Worm (Caenorhabditis elegans): Measurements from ENCODE around the gene C04G2.10.

C04G2.10 gene

DNA sequence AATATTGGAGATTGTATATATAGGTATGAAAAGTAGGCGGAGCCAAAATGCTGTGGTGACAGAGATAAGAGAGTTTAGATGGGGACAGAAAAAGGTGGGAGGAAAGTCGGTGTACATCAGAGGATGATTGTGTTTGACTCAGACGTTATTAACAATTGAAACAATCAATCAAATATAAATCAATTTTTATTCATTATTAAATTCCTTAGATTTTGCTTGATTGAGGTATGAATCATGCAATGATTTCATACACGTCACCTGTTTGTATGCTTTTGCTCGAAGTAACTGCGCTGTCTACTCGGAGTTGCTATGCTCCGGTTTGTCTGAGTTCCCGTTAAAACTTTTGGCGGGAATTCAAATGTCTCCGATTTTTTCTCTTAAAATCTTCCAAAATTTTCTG is at the start of gene C04G2.10:
TSS of gene C04G2.10 (plus strand) at position 301 of the 400 bp plus-strand sequence.
- TF ChIP-seq nhr-12 (tag; optimal IDR thresholded peaks at IDR 0.05): no peak
- TF ChIP-seq bed-3 (GFP tag; optimal IDR thresholded peaks at IDR 0.05): no peak
- no peak for TF ChIP-seq drap-1 (GFP tag; optimal IDR thresholded peaks at IDR 0.05)
- TF ChIP-seq sptf-1 (tag; optimal IDR thresholded peaks at IDR 0.05): no peak
- no peak for TF ChIP-seq ceh-43 (GFP tag; optimal IDR thresholded peaks at IDR 0.05)
- no peak for TF ChIP-seq ham-2 (GFP tag; optimal IDR thresholded peaks at IDR 0.05)

DNA sequence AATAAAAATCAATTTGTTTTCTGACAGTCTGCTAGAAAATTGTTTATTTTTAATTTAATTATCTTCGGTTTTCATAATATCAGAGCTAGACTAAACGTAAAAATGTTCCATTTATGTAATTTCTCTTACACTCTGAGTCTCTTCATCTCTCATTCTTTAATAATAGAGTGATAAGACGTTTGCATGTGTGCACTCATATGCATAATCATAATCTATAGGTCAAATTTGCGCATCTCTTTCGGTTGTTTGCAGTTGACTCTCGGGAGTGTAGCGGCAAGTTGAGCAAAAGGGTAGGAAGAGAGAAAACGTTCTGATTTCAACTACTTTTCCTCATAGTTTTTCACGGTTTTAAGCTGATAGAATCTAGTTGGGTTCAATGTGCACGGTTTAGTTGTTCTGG is 48.8 kb upstream of the C04G2.10 start:
- TF ChIP-seq ceh-83 (GFP tag; optimal IDR thresholded peaks at IDR 0.05): no peak
- no peak for TF ChIP-seq nhr-28 (tag; optimal IDR thresholded peaks at IDR 0.05)
- TF ChIP-seq lin-32 (GFP tag; optimal IDR thresholded peaks at IDR 0.05): no peak
- no peak for TF ChIP-seq cnd-1 (tag; optimal IDR thresholded peaks at IDR 0.05)

DNA sequence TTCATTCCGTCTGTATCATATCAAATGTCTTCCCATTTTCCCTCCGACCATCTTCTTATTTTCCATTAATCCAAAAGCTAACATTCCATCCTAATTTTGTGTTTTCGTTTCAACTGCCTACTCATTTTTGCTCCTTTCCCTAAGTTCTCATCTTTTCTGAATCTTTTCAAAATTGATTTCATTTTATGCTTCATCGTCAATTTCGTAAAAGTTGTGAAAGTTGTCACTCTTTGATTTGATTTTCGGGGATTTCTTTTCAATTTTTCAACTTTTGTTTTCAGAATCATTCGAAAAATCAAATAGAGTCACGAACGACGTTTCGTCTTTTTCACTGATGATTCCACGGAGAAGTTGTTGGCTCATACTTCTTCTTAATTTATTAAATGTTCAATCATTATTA is 47.7 kb upstream of the C04G2.10 start, which contains the start of gene cwn-2:
TSS of gene cwn-2 (plus strand) at position 276 of the 400 bp plus-strand sequence.
- TF ChIP-seq nhr-237 (tag; optimal IDR thresholded peaks at IDR 0.05): no peak
- no peak for TF ChIP-seq nhr-12 (tag; optimal IDR thresholded peaks at IDR 0.05)
- TF ChIP-seq zip-8 (tag; optimal IDR thresholded peaks at IDR 0.05): no peak
- TF ChIP-seq pha-4 (tag; optimal IDR thresholded peaks at IDR 0.05): no peak
- no peak for TF ChIP-seq cnd-1 (tag; optimal IDR thresholded peaks at IDR 0.05)
- TF ChIP-seq elt-3 (tag; optimal IDR thresholded peaks at IDR 0.05): no peak
- TF ChIP-seq ces-1 (GFP tag; optimal IDR thresholded peaks at IDR 0.05): no peak
- TF ChIP-seq ceh-83 (GFP tag; optimal IDR thresholded peaks at IDR 0.05): no peak
- no peak for TF ChIP-seq mls-2 (tag; optimal IDR thresholded peaks at IDR 0.05)
- no peak for TF ChIP-seq nhr-2 (tag; optimal IDR thresholded peaks at IDR 0.05)
- no peak for TF ChIP-seq lin-13 (tag; optimal IDR thresholded peaks at IDR 0.05)
- no peak for TF ChIP-seq tbx-8 (GFP tag; optimal IDR thresholded peaks at IDR 0.05)
- TF ChIP-seq bed-3 (GFP tag; optimal IDR thresholded peaks at IDR 0.05): no peak
- no peak for TF ChIP-seq sem-2 (GFP tag; optimal IDR thresholded peaks at IDR 0.05)
- TF ChIP-seq blmp-1 (tag; optimal IDR thresholded peaks at IDR 0.05): no peak

DNA sequence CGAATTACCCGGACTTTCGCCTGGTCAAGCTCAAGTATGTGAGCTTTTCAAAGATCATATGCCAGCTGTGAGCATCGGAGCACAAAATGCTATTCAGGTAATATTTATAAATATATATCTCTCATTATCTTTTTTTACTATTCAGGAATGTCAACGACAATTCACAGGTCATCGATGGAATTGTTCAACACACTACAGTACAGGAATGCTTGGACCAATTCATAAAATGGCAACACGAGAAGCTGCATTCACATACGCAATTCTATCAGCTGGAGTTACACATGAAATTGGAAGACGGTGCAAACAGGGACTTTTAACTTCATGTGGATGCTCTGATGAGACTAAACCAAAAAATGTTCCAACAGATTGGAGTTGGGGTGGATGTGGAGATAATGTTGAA is 47.0 kb upstream of the C04G2.10 start:
- TF ChIP-seq pha-4 (tag; optimal IDR thresholded peaks at IDR 0.05): no peak

DNA sequence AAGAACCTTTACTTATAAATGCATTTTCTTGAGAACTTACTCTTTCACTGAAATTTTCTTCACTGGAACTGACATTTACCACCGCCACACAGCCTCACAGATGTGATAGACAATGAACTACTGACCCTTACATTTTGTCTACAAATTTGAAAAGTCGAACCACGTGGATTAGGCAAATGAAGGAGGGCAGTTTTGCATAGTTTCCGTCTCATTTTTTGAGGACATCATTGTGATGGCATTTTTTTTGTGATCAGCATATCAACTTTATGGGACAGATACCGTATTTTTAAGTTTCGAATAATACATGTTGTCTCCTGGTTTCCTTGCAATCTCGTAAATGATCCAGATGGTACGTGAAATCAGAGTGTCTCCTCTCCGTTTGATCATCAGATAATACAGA is 42.7 kb upstream of the C04G2.10 start, which contains the start of gene W01B6.3:
TSS of gene W01B6.3 (minus strand) at position 101 of the 400 bp plus-strand sequence.
- TF ChIP-seq ceh-83 (GFP tag; optimal IDR thresholded peaks at IDR 0.05) (no peak), unc-62 (GFP tag; optimal IDR thresholded peaks at IDR 0.05) (no peak)

DNA sequence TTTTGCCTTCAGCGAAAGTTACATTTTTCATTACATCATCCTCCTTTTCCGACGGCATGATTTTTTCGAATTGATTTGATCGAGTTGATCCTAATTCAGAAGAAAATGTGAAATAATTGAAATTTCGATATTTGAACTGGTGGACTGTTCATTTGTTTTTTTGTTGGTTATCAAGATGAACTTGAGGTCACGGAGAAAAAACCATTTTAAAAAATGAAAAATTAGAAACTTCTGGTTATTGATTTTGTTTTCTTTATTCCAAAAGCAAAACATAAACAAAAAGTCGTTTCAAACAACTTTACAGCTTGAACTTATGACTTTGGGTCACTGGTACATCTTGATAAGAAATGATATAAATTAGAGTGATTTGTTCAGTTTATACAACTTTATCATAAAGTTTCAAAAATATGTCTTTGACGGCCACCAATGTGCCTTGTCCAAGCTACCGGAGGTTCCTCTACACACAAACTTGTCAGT is 40.2 kb upstream of the C04G2.10 start, which contains the start of the genes ttbk-4 and W01B6.4:
TSS of gene ttbk-4 (minus strand) at position 101 of the 477 bp plus-strand sequence.
TSS of gene W01B6.4 (plus strand) at position 427 of the 477 bp plus-strand sequence.
- TF ChIP-seq pha-4 (tag; optimal IDR thresholded peaks at IDR 0.05) (no peak), tbx-8 (GFP tag; optimal IDR thresholded peaks at IDR 0.05) (no peak), unc-62 (GFP tag; optimal IDR thresholded peaks at IDR 0.05) (no peak), elt-1 (tag; optimal IDR thresholded peaks at IDR 0.05; ENCODE audit: borderline replicate concordance, insufficient read depth) (no peak), blmp-1 (tag; optimal IDR thresholded peaks at IDR 0.05) (no peak), cnd-1 (tag; optimal IDR thresholded peaks at IDR 0.05) (no peak), nhr-12 (tag; optimal IDR thresholded peaks at IDR 0.05) (no peak), nhr-237 (tag; optimal IDR thresholded peaks at IDR 0.05) (no peak), sptf-1 (tag; optimal IDR thresholded peaks at IDR 0.05) (no peak), zip-8 (tag; optimal IDR thresholded peaks at IDR 0.05) (no peak), nhr-28 (tag; optimal IDR thresholded peaks at IDR 0.05) (no peak), M03D4.4 (tag; optimal IDR thresholded peaks at IDR 0.05) (no peak), sem-2 (GFP tag; optimal IDR thresholded peaks at IDR 0.05) (no peak), lsy-2 (tag; optimal IDR thresholded peaks at IDR 0.05) (no peak)

DNA sequence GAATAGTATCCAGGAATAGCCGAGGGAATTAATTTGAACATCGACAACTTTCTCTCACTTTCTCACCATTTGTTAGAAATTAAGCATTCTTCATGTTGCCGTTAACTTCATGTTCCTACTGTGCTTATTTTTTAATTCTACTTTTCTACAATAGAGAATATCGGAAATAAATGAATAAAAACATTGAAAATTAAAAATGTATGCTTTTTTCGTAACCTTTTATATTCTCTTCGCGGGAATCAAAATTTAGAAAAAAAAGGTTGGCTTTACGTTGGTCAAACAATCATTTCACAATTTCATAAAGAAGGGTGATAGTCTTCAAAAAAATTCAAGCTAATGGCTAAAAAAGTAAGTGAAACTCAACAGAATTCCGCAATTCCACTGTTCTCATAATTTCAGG is 39.3 kb upstream of the C04G2.10 start, which contains the start of gene W01B6.5:
TSS of gene W01B6.5 (plus strand) at position 301 of the 400 bp plus-strand sequence.
- no peak for TF ChIP-seq drap-1 (GFP tag; optimal IDR thresholded peaks at IDR 0.05)
- no peak for TF ChIP-seq elt-3 (tag; optimal IDR thresholded peaks at IDR 0.05)
- TF ChIP-seq nhr-28 (tag; optimal IDR thresholded peaks at IDR 0.05): no peak
